Worm (Caenorhabditis elegans) whole organism, young adult: ENCODE results near the gene F45H10.2.

ENCODE experiments used
- B0261.1 ChIP-seq: sonication (generic microtip); optimal IDR thresholded peaks from 2 replicates; lab custom pipeline; 2016; ENCODE audit warnings: mild to moderate bottlenecking, missing genetic modification characterization, moderate library complexity, missing compliant biosample characterization
- C06A6.2 ChIP-seq: fragments of 200-800 bp; sonication (Bioruptor generic); conservative IDR thresholded peaks from 2 replicates; pipeline ENCODE4 v1.3.6; 2022; ENCODE audit warnings: missing genetic modification characterization, missing compliant biosample characterization
- F33H1.4 ChIP-seq: fragments of 200-800 bp; sonication (Bioruptor generic); IDR thresholded peaks from 2 replicates; pipeline ENCODE4 v1.3.6; 2022; ENCODE audit warnings: missing genetic modification reagents, missing genetic modification characterization, missing compliant biosample characterization
- F37B4.10 ChIP-seq: fragments of 200-800 bp; sonication (Bioruptor generic); IDR thresholded peaks from 2 replicates; pipeline ENCODE4 v1.3.6; 2022; ENCODE audit warnings: missing genetic modification characterization, missing compliant biosample characterization
- F52B5.7 ChIP-seq: sonication (generic microtip); optimal IDR thresholded peaks from 2 replicates; lab custom pipeline; 2016; ENCODE audit warnings: mild to moderate bottlenecking, missing genetic modification characterization, missing compliant biosample characterization
- F55B11.4 ChIP-seq: sonication (generic microtip); optimal IDR thresholded peaks from 2 replicates; lab custom pipeline; 2016; ENCODE audit warnings: missing compliant biosample characterization, missing genetic modification characterization, borderline replicate concordance; ENCODE audit not compliant: insufficient read depth
- F57A8.1 ChIP-seq: fragments of 200-800 bp; sonication (Bioruptor generic); optimal IDR thresholded peaks from 2 replicates; lab custom pipeline; 2018; ENCODE audit warnings: mild to moderate bottlenecking, missing genetic modification characterization, moderate library complexity, missing compliant biosample characterization
- aptf-2 ChIP-seq: fragments of 200-800 bp; sonication (Bioruptor generic); conservative IDR thresholded peaks from 2 replicates; pipeline ENCODE4 v1.3.6; 2022; ENCODE audit warnings: missing genetic modification reagents, missing genetic modification characterization, missing compliant biosample characterization
- athp-1 ChIP-seq: sonication (generic microtip); optimal IDR thresholded peaks from 2 replicates; lab custom pipeline; 2017; ENCODE audit warnings: mild to moderate bottlenecking, missing genetic modification characterization, missing compliant biosample characterization
- attf-3 ChIP-seq: fragments of 200-800 bp; sonication (Bioruptor generic); conservative IDR thresholded peaks from 2 replicates; pipeline ENCODE4 v1.3.6; 2022; ENCODE audit warnings: missing genetic modification reagents, missing genetic modification characterization, missing compliant biosample characterization
- bed-2 ChIP-seq: fragments of 200-800 bp; sonication (Bioruptor generic); IDR thresholded peaks from 2 replicates; pipeline ENCODE4 v1.3.6; 2022; ENCODE audit warnings: missing genetic modification reagents, missing genetic modification characterization, missing compliant biosample characterization
- cebp-1 ChIP-seq, 2 experiments: fragments of 200-800 bp in 1 of 2; sonication (Bioruptor generic) in 1 of 2; sonication (generic microtip) in 1 of 2; IDR thresholded peaks in 1 of 2; optimal IDR thresholded peaks in 1 of 2; 2 replicates each; pipeline versions ENCODE4 v1.3.6 to Lab custom; 2017 to 2022; ENCODE audit warnings: missing compliant biosample characterization in 2 of 2, missing genetic modification characterization in 2 of 2, mild to moderate bottlenecking in 1 of 2, missing genetic modification reagents in 1 of 2, moderate library complexity in 1 of 2
- cebp-2 ChIP-seq: fragments of 200-800 bp; sonication (Bioruptor generic); IDR thresholded peaks from 2 replicates; pipeline ENCODE4 v1.3.6; 2022; ENCODE audit warnings: missing genetic modification characterization, missing compliant biosample characterization
- ceh-27 ChIP-seq: fragments of 200-800 bp; sonication (Bioruptor generic); optimal IDR thresholded peaks from 2 replicates; lab custom pipeline; 2018; ENCODE audit warnings: mild to moderate bottlenecking, missing genetic modification characterization, moderate library complexity, missing compliant biosample characterization
- ceh-40 ChIP-seq: fragments of 200-800 bp; sonication (Bioruptor generic); IDR thresholded peaks from 2 replicates; pipeline ENCODE4 v1.3.6; 2022; ENCODE audit warnings: missing genetic modification characterization, missing compliant biosample characterization
- ceh-58 ChIP-seq: fragments of 200-800 bp; sonication (Bioruptor generic); IDR thresholded peaks from 2 replicates; pipeline ENCODE4 v1.3.6; 2022; ENCODE audit warnings: missing genetic modification characterization, missing compliant biosample characterization
- chd-7 ChIP-seq: sonication (generic microtip); optimal IDR thresholded peaks from 2 replicates; lab custom pipeline; 2016; ENCODE audit warnings: mild to moderate bottlenecking, missing genetic modification characterization, moderate library complexity, missing compliant biosample characterization
- egl-18 ChIP-seq: fragments of 200-800 bp; sonication (Bioruptor generic); IDR thresholded peaks from 2 replicates; pipeline ENCODE4 v1.3.6; 2022; ENCODE audit warnings: missing genetic modification reagents, missing genetic modification characterization, missing compliant biosample characterization
- ekl-4 ChIP-seq: fragments of 200-800 bp; sonication (Bioruptor generic); IDR thresholded peaks from 2 replicates; pipeline ENCODE4 v1.3.6; 2022; ENCODE audit warnings: missing genetic modification reagents, missing genetic modification characterization, missing compliant biosample characterization
- ets-4 ChIP-seq: fragments of 200-800 bp; sonication (Bioruptor generic); optimal IDR thresholded peaks from 2 replicates; lab custom pipeline; 2018; ENCODE audit warnings: mild to moderate bottlenecking, missing genetic modification characterization, missing compliant biosample characterization
- him-1 ChIP-seq: sonication (generic microtip); optimal IDR thresholded peaks from 2 replicates; lab custom pipeline; 2016; ENCODE audit warnings: missing genotype, missing genetic modification reagents, missing genetic modification characterization, missing compliant biosample characterization
- hlh-12 ChIP-seq: sonication (generic microtip); optimal IDR thresholded peaks from 2 replicates; lab custom pipeline; 2016; ENCODE audit warnings: missing genetic modification characterization, missing compliant biosample characterization
- hmg-1.2 ChIP-seq: fragments of 200-800 bp; sonication (Bioruptor generic); IDR thresholded peaks from 2 replicates; pipeline ENCODE4 v1.3.6; 2022; ENCODE audit warnings: missing genetic modification reagents, missing genetic modification characterization, missing compliant biosample characterization
- let-607 ChIP-seq, 2 experiments: fragments of 200-800 bp in 1 of 2; sonication (Bioruptor generic) in 1 of 2; sonication (generic microtip) in 1 of 2; optimal IDR thresholded peaks; 2 replicates each; lab custom pipeline; 2016 to 2018; ENCODE audit warnings: mild to moderate bottlenecking in 2 of 2, missing compliant biosample characterization in 2 of 2, missing genetic modification characterization in 2 of 2, moderate library complexity in 2 of 2, missing genotype in 1 of 2
- lin-35 ChIP-seq, 3 experiments: fragments of 150-350 bp in 2 of 3; sonication (generic microtip) in 1 of 3; optimal IDR thresholded peaks; 2 replicates each; lab custom pipeline; 2014 to 2018; ENCODE audit warnings: missing biosample characterization in 3 of 3, missing genetic modification characterization in 3 of 3, missing genetic modification reagents in 3 of 3
- lsl-1 ChIP-seq: fragments of 200-800 bp; sonication (Bioruptor generic); optimal IDR thresholded peaks from 2 replicates; lab custom pipeline; 2018; ENCODE audit warnings: mild to moderate bottlenecking, missing genetic modification characterization, moderate library complexity, missing compliant biosample characterization
- lsy-27 ChIP-seq: sonication (generic microtip); optimal IDR thresholded peaks from 2 replicates; lab custom pipeline; 2017; ENCODE audit warnings: missing genetic modification characterization, mild to moderate bottlenecking, missing compliant biosample characterization, antibody characterized with exemption, missing genotype, borderline replicate concordance; ENCODE audit not compliant: insufficient read depth
- madf-10 ChIP-seq: sonication (generic microtip); optimal IDR thresholded peaks from 2 replicates; lab custom pipeline; 2016; ENCODE audit warnings: mild to moderate bottlenecking, missing genetic modification characterization, missing compliant biosample characterization
- madf-3 ChIP-seq: fragments of 200-800 bp; sonication (Bioruptor generic); IDR thresholded peaks from 2 replicates; pipeline ENCODE4 v1.3.6; 2022; ENCODE audit warnings: missing genetic modification reagents, missing genetic modification characterization, missing compliant biosample characterization
- madf-8 ChIP-seq: fragments of 200-800 bp; sonication (Bioruptor generic); conservative IDR thresholded peaks from 2 replicates; pipeline ENCODE4 v1.3.6; 2022; ENCODE audit warnings: missing genetic modification reagents, missing genetic modification characterization, missing compliant biosample characterization
- mcd-1 ChIP-seq: fragments of 200-800 bp; sonication (Bioruptor generic); IDR thresholded peaks from 2 replicates; pipeline ENCODE4 v1.3.6; 2022; ENCODE audit warnings: missing genetic modification reagents, missing genetic modification characterization, missing compliant biosample characterization
- mel-28 ChIP-seq: sonication (generic microtip); optimal IDR thresholded peaks from 2 replicates; lab custom pipeline; 2016; ENCODE audit warnings: borderline replicate concordance, mild to moderate bottlenecking, missing genetic modification characterization, missing compliant biosample characterization
- mes-4 ChIP-seq: sonication (generic microtip); optimal IDR thresholded peaks from 2 replicates; lab custom pipeline; 2016; ENCODE audit warnings: missing genotype, missing genetic modification characterization, missing compliant biosample characterization
- mxl-1 ChIP-seq: sonication (generic microtip); optimal IDR thresholded peaks from 2 replicates; lab custom pipeline; 2016; ENCODE audit warnings: missing genetic modification characterization, missing compliant biosample characterization
- nfyb-1 ChIP-seq: fragments of 200-800 bp; sonication (Bioruptor generic); IDR thresholded peaks from 2 replicates; pipeline ENCODE4 v1.3.6; 2022; ENCODE audit warnings: missing genetic modification reagents, missing genetic modification characterization, missing compliant biosample characterization
- rcor-1 ChIP-seq: fragments of 200-800 bp; sonication (Bioruptor generic); IDR thresholded peaks from 2 replicates; pipeline ENCODE4 v1.3.6; 2022; ENCODE audit warnings: missing genetic modification reagents, missing genetic modification characterization, missing compliant biosample characterization
- sea-2 ChIP-seq: fragments of 200-800 bp; sonication (Bioruptor generic); IDR thresholded peaks from 2 replicates; pipeline ENCODE4 v1.3.6; 2022; ENCODE audit warnings: missing genetic modification characterization, missing compliant biosample characterization
- snpc-1.1 ChIP-seq: sonication (generic microtip); optimal IDR thresholded peaks from 2 replicates; lab custom pipeline; 2017; ENCODE audit warnings: missing genetic modification characterization, mild to moderate bottlenecking, missing compliant biosample characterization, antibody characterized with exemption, moderate library complexity, missing genotype, missing genetic modification reagents; ENCODE audit not compliant: insufficient read depth
- somi-1 ChIP-seq: fragments of 200-800 bp; sonication (Bioruptor generic); optimal IDR thresholded peaks from 2 replicates; lab custom pipeline; 2018; ENCODE audit warnings: mild to moderate bottlenecking, missing genetic modification characterization, missing compliant biosample characterization
- tbp1 ChIP-seq: fragments of 200-800 bp; sonication (Bioruptor generic); optimal IDR thresholded peaks from 2 replicates; lab custom pipeline; 2018; ENCODE audit warnings: mild to moderate bottlenecking, missing genetic modification characterization, missing compliant biosample characterization
- unc-130 ChIP-seq: sonication (generic microtip); optimal IDR thresholded peaks from 2 replicates; lab custom pipeline; 2016; ENCODE audit warnings: missing genetic modification reagents, missing genetic modification characterization, missing compliant biosample characterization
- xnd-1 ChIP-seq: sonication (generic microtip); optimal IDR thresholded peaks from 2 replicates; lab custom pipeline; 2016; ENCODE audit warnings: missing genotype, missing genetic modification reagents, missing genetic modification characterization, missing compliant biosample characterization
- ztf-18 ChIP-seq: sonication (generic microtip); optimal IDR thresholded peaks from 2 replicates; lab custom pipeline; 2016; ENCODE audit warnings: missing genotype, mild to moderate bottlenecking, missing genetic modification characterization, missing compliant biosample characterization
- ztf-22 ChIP-seq: fragments of 200-800 bp; sonication (Bioruptor generic); optimal IDR thresholded peaks from 2 replicates; lab custom pipeline; 2018; ENCODE audit warnings: mild to moderate bottlenecking, missing genetic modification characterization, moderate library complexity, missing compliant biosample characterization
- ztf-26 ChIP-seq: sonication (generic microtip); optimal IDR thresholded peaks from 2 replicates; lab custom pipeline; 2017; ENCODE audit warnings: missing genetic modification characterization, missing compliant biosample characterization
- ztf-3 ChIP-seq: fragments of 200-800 bp; sonication (Bioruptor generic); optimal IDR thresholded peaks from 2 replicates; lab custom pipeline; 2018; ENCODE audit warnings: mild to moderate bottlenecking, missing genetic modification characterization, missing compliant biosample characterization

F45H10.2 gene

ce11 chrII:13461604-13462375 is 31.1 kb downstream of the F45H10.2 start (continued):
- TF ChIP-seq ztf-18 (tag; lab: Kevin White, UChicago) (peak; percentile 10), snpc-1.1 (tag; lab: Kevin White, UChicago) (no peak), ztf-22 (peak; percentile 94), F37B4.10 (GFP tag; lab: Robert Waterston, UW) (no peak), ceh-58 (GFP tag; lab: Robert Waterston, UW) (no peak), ekl-4 (GFP tag; lab: Robert Waterston, UW) (no peak), mel-28 (tag; lab: Kevin White, UChicago) (no peak), athp-1 (tag; lab: Kevin White, UChicago) (no peak), sea-2 (GFP tag; lab: Robert Waterston, UW) (no peak), F52B5.7 (no peak), nfyb-1 (GFP tag; lab: Robert Waterston, UW) (peak; percentile 70), ceh-40 (GFP tag; lab: Robert Waterston, UW) (0 out of 2 replicates have a peak, but pooled peaks have one; percentile 56), attf-3 (no peak), ets-4 (GFP tag; lab: Kevin White, UChicago) (peak; percentile 66), lsy-27 (tag; lab: Kevin White, UChicago) (no peak), hmg-1.2 (peak; percentile 30; the same call in 1 of the 2 replicates), madf-10 (tag; lab: Kevin White, UChicago) (peak; percentile 81), lsl-1 (GFP tag; lab: Kevin White, UChicago) (no peak), tbp1 (GFP tag; lab: Kevin White, UChicago) (peak; percentile 30), rcor-1 (GFP tag; lab: Robert Waterston, UW) (no peak; the same call in 1 of the 2 replicates), unc-130 (GFP tag; lab: Kevin White, UChicago) (no peak), mes-4 (no peak), somi-1 (GFP tag; lab: Kevin White, UChicago) (peak; percentile 81), chd-7 (peak; percentile 81), let-607 (tag; optimal IDR thresholded peaks at IDR 0.05; lab: Kevin White, UChicago) (peak in 1 of 2 experiments; percentile 13), aptf-2 (no peak), hlh-12 (tag; lab: Kevin White, UChicago) (no peak), egl-18 (GFP tag; lab: Robert Waterston, UW) (no peak), B0261.1 (no peak), him-1 (tag; lab: Kevin White, UChicago) (no peak), ztf-26 (peak; percentile 73), bed-2 (GFP tag; lab: Robert Waterston, UW) (no peak), F57A8.1 (GFP tag; lab: Kevin White, UChicago) (no peak), madf-3 (GFP tag; lab: Robert Waterston, UW) (no peak), cebp-2 (GFP tag; lab: Robert Waterston, UW) (no peak), lin-35 (GFP tag; optimal IDR thresholded peaks at IDR 0.05; lab: Kevin White, UChicago) (peak in 1 of 3 experiments; percentile 8), F33H1.4 (no peak), mcd-1 (GFP tag; lab: Robert Waterston, UW) (peak; percentile 59), mxl-1 (tag; lab: Kevin White, UChicago) (no peak), madf-8 (GFP tag; lab: Robert Waterston, UW) (no peak), ceh-27 (GFP tag; lab: Kevin White, UChicago) (no peak), F55B11.4 (tag; lab: Kevin White, UChicago) (no peak), C06A6.2 (GFP tag; lab: Robert Waterston, UW) (peak; percentile 65), cebp-1 (GFP tag; IDR thresholded peaks at IDR 0.05; lab: Robert Waterston, UW) (no peak), cebp-1 (tag; optimal IDR thresholded peaks at IDR 0.05; lab: Kevin White, UChicago) (peak; percentile 59), xnd-1 (tag; lab: Kevin White, UChicago) (no peak), ztf-3 (no peak)
